Worm (Caenorhabditis elegans) whole organism, L2 larva: ENCODE results near the gene K03H1.9.

ENCODE experiments used
- C34F6.9 ChIP-seq: fragments of 150-350 bp; optimal IDR thresholded peaks from 2 replicates; lab custom pipeline; 2014; ENCODE audit warnings: missing biosample characterization, missing genetic modification characterization
- F13H6.1 ChIP-seq: sonication (generic microtip); optimal IDR thresholded peaks from 2 replicates; lab custom pipeline; 2016; ENCODE audit warnings: missing genetic modification characterization, missing compliant biosample characterization
- R02D3.7 ChIP-seq: fragments of 150-350 bp; optimal IDR thresholded peaks from 2 replicates; lab custom pipeline; 2014; ENCODE audit warnings: missing biosample characterization, missing genetic modification characterization
- Y55F3AM.14 ChIP-seq: fragments of 200-800 bp; sonication (Bioruptor generic); optimal IDR thresholded peaks from 2 replicates; lab custom pipeline; 2018; ENCODE audit warnings: mild to moderate bottlenecking, missing genetic modification characterization, missing compliant biosample characterization
- ZK546.5 ChIP-seq: sonication (generic microtip); optimal IDR thresholded peaks from 2 replicates; lab custom pipeline; 2017; ENCODE audit warnings: missing biosample characterization, missing genetic modification characterization
- alr-1 ChIP-seq: fragments of 150-350 bp; optimal IDR thresholded peaks from 2 replicates; lab custom pipeline; 2014; ENCODE audit warnings: missing biosample characterization, missing genetic modification characterization
- aly-2 ChIP-seq: fragments of 150-350 bp; optimal IDR thresholded peaks from 2 replicates; lab custom pipeline; 2014; ENCODE audit warnings: missing biosample characterization, missing genetic modification characterization
- ceh-16 ChIP-seq: fragments of 150-350 bp; optimal IDR thresholded peaks from 2 replicates; lab custom pipeline; 2014; ENCODE audit warnings: missing biosample characterization, missing genetic modification characterization
- ceh-82 ChIP-seq: fragments of 150-350 bp; optimal IDR thresholded peaks from 2 replicates; lab custom pipeline; 2014; ENCODE audit warnings: missing biosample characterization, missing genetic modification characterization
- crh-2 ChIP-seq: sonication (generic microtip); optimal IDR thresholded peaks from 2 replicates; lab custom pipeline; 2017; ENCODE audit warnings: missing biosample characterization, missing genetic modification characterization
- dmd-4 ChIP-seq: sonication (generic microtip); optimal IDR thresholded peaks from 2 replicates; lab custom pipeline; 2017; ENCODE audit warnings: missing biosample characterization, missing genetic modification characterization
- egl-27 ChIP-seq: sonication (generic microtip); optimal IDR thresholded peaks from 3 replicates; lab custom pipeline; 2017; ENCODE audit warnings: missing biosample characterization, missing genetic modification reagents, missing genetic modification characterization
- fos-1 ChIP-seq: fragments of 150-350 bp; optimal IDR thresholded peaks from 2 replicates; lab custom pipeline; 2014; ENCODE audit warnings: missing biosample characterization, missing genetic modification characterization
- gmeb-1 ChIP-seq: fragments of 150-350 bp; optimal IDR thresholded peaks from 2 replicates; lab custom pipeline; 2014; ENCODE audit warnings: missing biosample characterization, missing genetic modification characterization
- lin-13 ChIP-seq: fragments of 150-350 bp; optimal IDR thresholded peaks from 2 replicates; lab custom pipeline; 2014; ENCODE audit warnings: missing biosample characterization, missing genetic modification reagents, missing genetic modification characterization
- lin-39 ChIP-seq: fragments of 150-350 bp; optimal IDR thresholded peaks from 2 replicates; lab custom pipeline; 2014; ENCODE audit warnings: missing biosample characterization, missing genetic modification reagents, missing genetic modification characterization
- lsy-2 ChIP-seq, 2 experiments: fragments of 150-350 bp in 1 of 2; sonication (generic microtip) in 1 of 2; optimal IDR thresholded peaks; 2 replicates each; lab custom pipeline; 2014 to 2017; ENCODE audit warnings: missing biosample characterization in 2 of 2, missing genetic modification characterization in 2 of 2
- mbf-1 ChIP-seq: sonication (generic microtip); optimal IDR thresholded peaks from 2 replicates; lab custom pipeline; 2017; ENCODE audit warnings: missing biosample characterization, missing genetic modification characterization
- nhr-10 ChIP-seq: sonication (generic microtip); optimal IDR thresholded peaks from 2 replicates; lab custom pipeline; 2017; ENCODE audit warnings: missing biosample characterization, missing genetic modification characterization
- nhr-11 ChIP-seq: fragments of 150-350 bp; optimal IDR thresholded peaks from 2 replicates; lab custom pipeline; 2014; ENCODE audit warnings: missing biosample characterization, missing genetic modification characterization
- nhr-12 ChIP-seq: fragments of 150-350 bp; optimal IDR thresholded peaks from 2 replicates; lab custom pipeline; 2014; ENCODE audit warnings: missing biosample characterization, missing genetic modification characterization
- nhr-129 ChIP-seq: fragments of 150-350 bp; optimal IDR thresholded peaks from 2 replicates; lab custom pipeline; 2014; ENCODE audit warnings: missing biosample characterization, missing genetic modification characterization
- nhr-21 ChIP-seq: fragments of 150-350 bp; optimal IDR thresholded peaks from 2 replicates; lab custom pipeline; 2014; ENCODE audit warnings: missing biosample characterization, missing genetic modification characterization
- nhr-237 ChIP-seq: fragments of 150-350 bp; optimal IDR thresholded peaks from 2 replicates; lab custom pipeline; 2014; ENCODE audit warnings: missing biosample characterization, missing genetic modification characterization
- nhr-25 ChIP-seq: fragments of 150-350 bp; sonication (generic microtip); optimal IDR thresholded peaks from 3 replicates; lab custom pipeline; 2014; ENCODE audit warnings: missing biosample characterization, missing genetic modification characterization
- nhr-77 ChIP-seq: fragments of 150-350 bp; optimal IDR thresholded peaks from 2 replicates; lab custom pipeline; 2014; ENCODE audit warnings: missing biosample characterization, missing genetic modification characterization
- peb-1 ChIP-seq: fragments of 150-350 bp; optimal IDR thresholded peaks from 2 replicates; lab custom pipeline; 2014; ENCODE audit warnings: missing biosample characterization, missing genetic modification characterization
- sem-4 ChIP-seq: fragments of 150-350 bp; optimal IDR thresholded peaks from 2 replicates; lab custom pipeline; 2014; ENCODE audit warnings: missing biosample characterization, missing genetic modification reagents, missing genetic modification characterization
- skn-1 ChIP-seq: sonication (generic microtip); optimal IDR thresholded peaks from 2 replicates; lab custom pipeline; 2017; ENCODE audit warnings: missing biosample characterization, missing genetic modification characterization
- sma-9 ChIP-seq, 2 experiments: fragments of 150-350 bp in 1 of 2; sonication (generic microtip) in 1 of 2; optimal IDR thresholded peaks; 2 replicates each; lab custom pipeline; 2014 to 2016; ENCODE audit warnings: missing genetic modification characterization in 2 of 2, mild to moderate bottlenecking in 1 of 2, missing biosample characterization in 1 of 2, missing compliant biosample characterization in 1 of 2, missing genetic modification reagents in 1 of 2, moderate library complexity in 1 of 2
- snpc-4 ChIP-seq: fragments of 150-350 bp; optimal IDR thresholded peaks from 2 replicates; lab custom pipeline; 2014; ENCODE audit warnings: missing biosample characterization, missing genetic modification characterization
- unc-55 ChIP-seq: fragments of 150-350 bp; sonication (generic microtip); optimal IDR thresholded peaks from 3 replicates; lab custom pipeline; 2014; ENCODE audit warnings: missing biosample characterization, missing genetic modification reagents, missing genetic modification characterization
- unc-62 ChIP-seq: fragments of 150-350 bp; optimal IDR thresholded peaks from 2 replicates; lab custom pipeline; 2014; ENCODE audit warnings: missing biosample characterization, missing genetic modification reagents, missing genetic modification characterization
- zag-1 ChIP-seq: fragments of 150-350 bp; optimal IDR thresholded peaks from 2 replicates; lab custom pipeline; 2014; ENCODE audit warnings: missing biosample characterization, missing genetic modification characterization
- ztf-1 ChIP-seq: fragments of 200-800 bp; sonication (Bioruptor generic); conservative IDR thresholded peaks from 2 replicates; pipeline ENCODE4 v1.3.6; 2022; ENCODE audit warnings: missing genetic modification characterization, missing compliant biosample characterization

Gene K03H1.9

ce11 chrIII:9950244-9950643 is 9.0 kb upstream of the K03H1.9 start, which contains the start of gene K03H1.13:
Gene K03H1.13 (minus strand): TSS chrIII:9950344.
- TF ChIP-seq C34F6.9 (peak; percentile 13), ceh-16 (no peak), unc-55 (GFP tag; lab: Kevin White, UChicago) (peak; percentile 29)

- TF ChIP-seq ceh-82 (tag; lab: Kevin White, UChicago) = no peak
- peak; percentile 54 for TF ChIP-seq gmeb-1 (tag; lab: Kevin White, UChicago)
- TF ChIP-seq ZK546.5 (tag; lab: Kevin White, UChicago) = no peak
These were observed 5.6 kb upstream of the K03H1.9 start, which contains the start of gene K03H1.7 for ce11 chrIII:9946806-9947419. Gene K03H1.7 (plus strand): TSS chrIII:9947405.

ce11 chrIII:9944723-9945122 is 3.4 kb upstream of the K03H1.9 start, which contains the start of gene gln-2:
Gene gln-2 (minus strand): TSS chrIII:9944823.
- TF ChIP-seq snpc-4 (tag; lab: Kevin White, UChicago) (no peak), nhr-77 (tag; lab: Kevin White, UChicago) (no peak), egl-27 (tag; lab: Kevin White, UChicago) (no peak), nhr-25 (tag; lab: Kevin White, UChicago) (no peak), lsy-2 (tag; optimal IDR thresholded peaks at IDR 0.05; lab: Kevin White, UChicago) (no peak), C34F6.9 (no peak), nhr-237 (no peak), sem-4 (tag; lab: Kevin White, UChicago) (no peak), aly-2 (tag; lab: Kevin White, UChicago) (no peak), ceh-16 (no peak), zag-1 (tag; lab: Kevin White, UChicago) (no peak), dmd-4 (no peak), gmeb-1 (tag; lab: Kevin White, UChicago) (no peak)
- TF ChIP-seq, all 48 proteins: peak for 0

ce11 chrIII:9932091-9932490 is 9.2 kb downstream of the K03H1.9 start, which contains the start of gene dec-7:
Gene dec-7 (plus strand): TSS chrIII:9932398.
- TF ChIP-seq nhr-77 (tag; lab: Kevin White, UChicago) = no peak
- no peak for TF ChIP-seq peb-1 (tag; lab: Kevin White, UChicago)

ce11 chrIII:9930406-9930805 is 10.9 kb downstream of the K03H1.9 start:
- TF ChIP-seq fos-1 (tag; lab: Kevin White, UChicago) = peak; percentile 69
- no peak for TF ChIP-seq ZK546.5 (tag; lab: Kevin White, UChicago)
- peak; percentile 54 for TF ChIP-seq F13H6.1
- TF ChIP-seq crh-2 = peak; percentile 52
- TF ChIP-seq gmeb-1 (tag; lab: Kevin White, UChicago) = peak; percentile 2
- TF ChIP-seq sma-9 (GFP tag; optimal IDR thresholded peaks at IDR 0.05; lab: Kevin White, UChicago) = peak; percentile 43
- TF ChIP-seq sma-9 (tag; optimal IDR thresholded peaks at IDR 0.05; lab: Kevin White, UChicago) = no peak

- no peak for TF ChIP-seq C34F6.9
- TF ChIP-seq Y55F3AM.14 (GFP tag; lab: Kevin White, UChicago) = no peak
- no peak for TF ChIP-seq ZK546.5 (tag; lab: Kevin White, UChicago)
- TF ChIP-seq mbf-1 (tag; lab: Kevin White, UChicago) = no peak
- TF ChIP-seq nhr-11 (tag; lab: Kevin White, UChicago) = no peak
- TF ChIP-seq ceh-16 = no peak
- no peak for TF ChIP-seq nhr-237
- no peak for TF ChIP-seq dmd-4
- no peak for TF ChIP-seq nhr-12 (tag; lab: Kevin White, UChicago)
- no peak for TF ChIP-seq aly-2 (tag; lab: Kevin White, UChicago)
- no peak for TF ChIP-seq nhr-21 (tag; lab: Kevin White, UChicago)
- TF ChIP-seq lin-13 (GFP tag; lab: Kevin White, UChicago) = no peak
- TF ChIP-seq lin-39 (tag; lab: Kevin White, UChicago) = no peak
- TF ChIP-seq egl-27 (tag; lab: Kevin White, UChicago) = no peak
- TF ChIP-seq nhr-129 (tag; lab: Kevin White, UChicago) = no peak
These were observed 11.8 kb downstream of the K03H1.9 start for ce11 chrIII:9929525-9929924.

ce11 chrIII:9928777-9929176 is 12.5 kb downstream of the K03H1.9 start, which contains the start of gene ttr-1:
Gene ttr-1 (plus strand): TSS chrIII:9929077.
- TF ChIP-seq nhr-25 (tag; lab: Kevin White, UChicago) (no peak), mbf-1 (tag; lab: Kevin White, UChicago) (no peak), ztf-1 (GFP tag; lab: Robert Waterston, UW) (no peak), Y55F3AM.14 (GFP tag; lab: Kevin White, UChicago) (no peak), nhr-10 (tag; lab: Kevin White, UChicago) (no peak), R02D3.7 (no peak), crh-2 (no peak), nhr-11 (tag; lab: Kevin White, UChicago) (no peak), unc-62 (GFP tag; lab: Kevin White, UChicago) (no peak), skn-1 (tag; lab: Kevin White, UChicago) (no peak), lsy-2 (tag; optimal IDR thresholded peaks at IDR 0.05; lab: Kevin White, UChicago) (no peak), nhr-77 (tag; lab: Kevin White, UChicago) (no peak), C34F6.9 (no peak), alr-1 (tag; lab: Kevin White, UChicago) (no peak)
- TF ChIP-seq, all 48 proteins: peak for 0
